Fruit fly (Drosophila melanogaster) whole organism, embryonic: ENCODE measurements around the gene ClpX.

Source experiments
- ATbp ChIP-seq: fragments of 200-800 bp; sonication (Bioruptor generic); optimal IDR thresholded peaks from 2 replicates; lab custom pipeline; 2017; ENCODE audit warnings: missing biosample characterization, mild to moderate bottlenecking, missing genetic modification characterization, missing genetic modification reagents
- Atf-2 ChIP-seq: fragments of 200-800 bp; sonication (Bioruptor generic); optimal IDR thresholded peaks from 2 replicates; lab custom pipeline; 2016; ENCODE audit warnings: missing biosample characterization, missing genetic modification characterization
- CG10274 ChIP-seq: fragments of 200-800 bp; sonication (Bioruptor generic); optimal IDR thresholded peaks from 3 replicates; lab custom pipeline; 2017; ENCODE audit warnings: missing biosample characterization, mild to moderate bottlenecking, missing genetic modification characterization
- CG10654 ChIP-seq: fragments of 200-800 bp; sonication (Bioruptor generic); optimal IDR thresholded peaks from 2 replicates; lab custom pipeline; 2016; ENCODE audit warnings: missing biosample characterization, missing genetic modification characterization
- CG11695 ChIP-seq: fragments of 200-800 bp; sonication (Bioruptor generic); IDR thresholded peaks from 3 replicates; pipeline ENCODE4 v1.3.6; 2022; ENCODE audit warnings: missing biosample characterization, missing genetic modification characterization
- CG12236 ChIP-seq: fragments of 200-800 bp; sonication (Bioruptor generic); optimal IDR thresholded peaks from 2 replicates; lab custom pipeline; 2016; ENCODE audit warnings: missing biosample characterization, missing genetic modification characterization
- CG15011 ChIP-seq: fragments of 200-800 bp; sonication (Bioruptor generic); optimal IDR thresholded peaks from 3 replicates; lab custom pipeline; 2018; ENCODE audit warnings: missing biosample characterization, mild to moderate bottlenecking, missing genetic modification characterization
- CG1602 ChIP-seq: fragments of 200-800 bp; sonication (Bioruptor generic); optimal IDR thresholded peaks from 3 replicates; lab custom pipeline; 2016; ENCODE audit warnings: missing biosample characterization, missing genetic modification characterization
- CG16779 ChIP-seq: fragments of 200-800 bp; sonication (Bioruptor generic); IDR thresholded peaks from 2 replicates; pipeline ENCODE4 v1.3.6; 2022; ENCODE audit warnings: missing biosample characterization, missing genetic modification characterization
- CG17612 ChIP-seq: fragments of 200-800 bp; sonication (Bioruptor generic); IDR thresholded peaks from 2 replicates; pipeline ENCODE4 v1.3.6; 2022; ENCODE audit warnings: missing biosample characterization, missing genetic modification characterization
- CG1792 ChIP-seq: fragments of 200-800 bp; sonication (Bioruptor generic); optimal IDR thresholded peaks from 2 replicates; lab custom pipeline; 2016; ENCODE audit warnings: missing biosample characterization, missing genetic modification characterization
- CG18764 ChIP-seq: fragments of 200-800 bp; sonication (Bioruptor generic); optimal IDR thresholded peaks from 3 replicates; lab custom pipeline; 2016; ENCODE audit warnings: missing biosample characterization, missing genetic modification characterization
- CG2116 ChIP-seq: fragments of 200-800 bp; sonication (Bioruptor generic); optimal IDR thresholded peaks from 3 replicates; lab custom pipeline; 2018; ENCODE audit warnings: missing biosample characterization, mild to moderate bottlenecking, missing genetic modification characterization
- CG2889 ChIP-seq: fragments of 200-800 bp; sonication (Bioruptor generic); IDR thresholded peaks from 3 replicates; pipeline ENCODE4 v1.3.6; 2022; ENCODE audit warnings: missing biosample characterization, missing genetic modification characterization
- CG33557 ChIP-seq: fragments of 200-800 bp; sonication (Bioruptor generic); optimal IDR thresholded peaks from 2 replicates; lab custom pipeline; 2019; ENCODE audit warnings: missing biosample characterization, mild to moderate bottlenecking, missing genetic modification characterization, moderate library complexity
- CG4328 ChIP-seq: fragments of 200-800 bp; sonication (Bioruptor generic); optimal IDR thresholded peaks from 3 replicates; lab custom pipeline; 2017; ENCODE audit warnings: missing biosample characterization, missing genetic modification reagents, missing genetic modification characterization
- CG4617 ChIP-seq: fragments of 200-800 bp; sonication (Bioruptor generic); optimal IDR thresholded peaks from 3 replicates; lab custom pipeline; 2016; ENCODE audit warnings: missing biosample characterization, missing genetic modification characterization, borderline replicate concordance
- CG5953 ChIP-seq: fragments of 200-800 bp; sonication (Bioruptor generic); IDR thresholded peaks from 2 replicates; pipeline ENCODE4 v1.3.6; 2022; ENCODE audit warnings: missing biosample characterization, missing genetic modification characterization
- CG8359 ChIP-seq: fragments of 200-800 bp; sonication (Bioruptor generic); optimal IDR thresholded peaks from 2 replicates; lab custom pipeline; 2017; ENCODE audit warnings: missing biosample characterization, mild to moderate bottlenecking, missing genetic modification characterization, borderline replicate concordance
- CG8924 ChIP-seq: fragments of 200-800 bp; optimal IDR thresholded peaks from 3 replicates; lab custom pipeline; 2019; ENCODE audit warnings: missing biosample characterization, mild to moderate bottlenecking, missing genetic modification characterization, moderate library complexity
- CG9797 ChIP-seq: fragments of 200-800 bp; sonication (Bioruptor generic); optimal IDR thresholded peaks from 3 replicates; lab custom pipeline; 2018; ENCODE audit warnings: missing biosample characterization, mild to moderate bottlenecking, missing genetic modification characterization
- CG9817 ChIP-seq: fragments of 200-800 bp; sonication (Bioruptor generic); optimal IDR thresholded peaks from 2 replicates; lab custom pipeline; 2018; ENCODE audit warnings: missing biosample characterization, mild to moderate bottlenecking, missing genetic modification characterization, moderate library complexity
- CG9876 ChIP-seq: fragments of 200-800 bp; sonication (Bioruptor generic); optimal IDR thresholded peaks from 2 replicates; lab custom pipeline; 2016; ENCODE audit warnings: missing biosample characterization, missing genetic modification characterization
- CHES-1-like ChIP-seq: fragments of 200-800 bp; sonication (Bioruptor generic); optimal IDR thresholded peaks from 2 replicates; lab custom pipeline; 2016; ENCODE audit warnings: missing biosample characterization, missing genetic modification characterization
- Camta ChIP-seq: fragments of 200-800 bp; sonication (Bioruptor generic); optimal IDR thresholded peaks from 2 replicates; lab custom pipeline; 2016; ENCODE audit warnings: missing biosample characterization, missing genetic modification characterization
- CoRest ChIP-seq: fragments of 200-800 bp; sonication (Bioruptor generic); optimal IDR thresholded peaks from 3 replicates; lab custom pipeline; 2018; ENCODE audit warnings: missing biosample characterization, mild to moderate bottlenecking, missing genetic modification characterization, moderate library complexity
- Ets65A ChIP-seq: fragments of 200-800 bp; sonication (Bioruptor generic); peaks from one replicate; lab custom pipeline; 2016; ENCODE audit warnings: missing biosample characterization, missing genetic modification characterization
- Fer3 ChIP-seq: fragments of 200-800 bp; sonication (Bioruptor generic); optimal IDR thresholded peaks from 2 replicates; lab custom pipeline; 2018; ENCODE audit warnings: missing biosample characterization, mild to moderate bottlenecking, missing genetic modification characterization, moderate library complexity
- HLH3B ChIP-seq: fragments of 200-800 bp; sonication (Bioruptor generic); IDR thresholded peaks from 2 replicates; pipeline ENCODE4 v1.3.6; 2022; ENCODE audit warnings: missing biosample characterization, missing genetic modification characterization
- Hr3 ChIP-seq: fragments of 200-800 bp; sonication (Bioruptor generic); optimal IDR thresholded peaks from 3 replicates; lab custom pipeline; 2016; ENCODE audit warnings: missing biosample characterization, missing genetic modification characterization
- Hr78 ChIP-seq, 2 experiments: fragments of 200-800 bp in 1 of 2; fragments of >200 bp in 1 of 2; sonication (Bioruptor generic) in 1 of 2; optimal IDR thresholded peaks; 2 replicates each; lab custom pipeline; 2017 to 2019; ENCODE audit warnings: missing biosample characterization in 2 of 2, missing genetic modification characterization in 2 of 2, mild to moderate bottlenecking in 1 of 2, moderate library complexity in 1 of 2
- Hsf ChIP-seq: fragments of 200-800 bp; sonication (Bioruptor generic); optimal IDR thresholded peaks from 3 replicates; lab custom pipeline; 2016; ENCODE audit warnings: missing biosample characterization, missing genetic modification characterization
- az2 ChIP-seq: fragments of 200-800 bp; sonication (Bioruptor generic); optimal IDR thresholded peaks from 3 replicates; lab custom pipeline; 2016; ENCODE audit warnings: missing biosample characterization, missing genetic modification characterization
- bsh ChIP-seq, 2 experiments: fragments of 200-800 bp; sonication (Bioruptor generic); optimal IDR thresholded peaks; 2 replicates each; lab custom pipeline; 2017 to 2018; ENCODE audit warnings: mild to moderate bottlenecking in 2 of 2, missing biosample characterization in 2 of 2, missing genetic modification characterization in 2 of 2, moderate library complexity in 1 of 2
- cad ChIP-seq: fragments of >200 bp; optimal IDR thresholded peaks from 2 replicates; lab custom pipeline; 2017; ENCODE audit warnings: missing biosample characterization, missing genetic modification characterization
- cato ChIP-seq: fragments of 200-800 bp; sonication (Bioruptor generic); optimal IDR thresholded peaks from 2 replicates; lab custom pipeline; 2016; ENCODE audit warnings: missing biosample characterization, missing genetic modification characterization, borderline replicate concordance
- dpn ChIP-seq, 2 experiments: fragments of 200-800 bp; sonication (Bioruptor generic); optimal IDR thresholded peaks; 3 replicates each; lab custom pipeline; 2016; ENCODE audit warnings: missing biosample characterization in 2 of 2, missing genetic modification characterization in 2 of 2
- fd3F ChIP-seq: fragments of 200-800 bp; sonication (Bioruptor generic); optimal IDR thresholded peaks from 2 replicates; lab custom pipeline; 2018; ENCODE audit warnings: missing biosample characterization, mild to moderate bottlenecking, missing genetic modification characterization, moderate library complexity
- grau ChIP-seq: fragments of 200-800 bp; optimal IDR thresholded peaks from 3 replicates; lab custom pipeline; 2019; ENCODE audit warnings: missing biosample characterization, mild to moderate bottlenecking, missing genetic modification characterization, moderate library complexity
- gt ChIP-seq: fragments of 200-800 bp; sonication (Bioruptor generic); IDR thresholded peaks from 2 replicates; pipeline ENCODE4 v1.3.6; 2022; ENCODE audit warnings: missing biosample characterization, missing genetic modification characterization
- ken ChIP-seq: fragments of 200-800 bp; sonication (Bioruptor generic); IDR thresholded peaks from 3 replicates; pipeline ENCODE4 v1.3.6; 2022; ENCODE audit warnings: missing biosample characterization, missing genetic modification characterization
- kni ChIP-seq: fragments of 200-800 bp; sonication (Bioruptor generic); optimal IDR thresholded peaks from 3 replicates; lab custom pipeline; 2017; ENCODE audit warnings: mild to moderate bottlenecking, missing biosample characterization, missing genetic modification reagents, missing genetic modification characterization
- lilli ChIP-seq: fragments of 200-800 bp; sonication (Bioruptor generic); optimal IDR thresholded peaks from 3 replicates; lab custom pipeline; 2016; ENCODE audit warnings: missing biosample characterization, missing genetic modification characterization
- mirr ChIP-seq: fragments of 200-800 bp; sonication (Bioruptor generic); optimal IDR thresholded peaks from 3 replicates; lab custom pipeline; 2018; ENCODE audit warnings: missing biosample characterization, mild to moderate bottlenecking, missing genetic modification characterization
- nau ChIP-seq: fragments of 200-800 bp; sonication (Bioruptor generic); optimal IDR thresholded peaks from 3 replicates; lab custom pipeline; 2017; ENCODE audit warnings: missing biosample characterization, mild to moderate bottlenecking, missing genetic modification characterization, missing genetic modification reagents
- peb ChIP-seq: fragments of 200-800 bp; sonication (Bioruptor generic); IDR thresholded peaks from 2 replicates; pipeline ENCODE4 v1.3.6; 2022; ENCODE audit warnings: missing biosample characterization, missing genetic modification characterization
- pho ChIP-seq: fragments of 200-800 bp; sonication (Bioruptor generic); optimal IDR thresholded peaks from 2 replicates; lab custom pipeline; 2016; ENCODE audit warnings: missing biosample characterization, missing genetic modification characterization
- stwl ChIP-seq: fragments of 200-800 bp; sonication (Bioruptor generic); optimal IDR thresholded peaks from 3 replicates; lab custom pipeline; 2018; ENCODE audit warnings: missing biosample characterization, mild to moderate bottlenecking, missing genetic modification characterization, moderate library complexity
- usp ChIP-seq: fragments of >200 bp; optimal IDR thresholded peaks from 2 replicates; lab custom pipeline; 2017; ENCODE audit warnings: missing biosample characterization, missing genetic modification characterization
- wor ChIP-seq: fragments of 200-800 bp; sonication (Bioruptor generic); IDR thresholded peaks from 2 replicates; pipeline ENCODE4 v1.3.6; 2022; ENCODE audit warnings: missing biosample characterization, missing genetic modification characterization

Gene ClpX

dm6 chr3R:19875118-19875887 is 28.2 kb downstream of the ClpX start, which contains the start of gene Mrp5 (continued):
- TF ChIP-seq CG4617 (GFP tag; lab: Kevin White, UChicago) (no peak), CG2116 (GFP tag; lab: Kevin White, UChicago) (no peak), ken (GFP tag; lab: Robert Waterston, UW) (peak; percentile 48; the same call in 1 of the 3 replicates), CG18764 (GFP tag; lab: Kevin White, UChicago) (no peak), CG5953 (GFP tag; lab: Robert Waterston, UW) (peak; percentile 62), Atf-2 (GFP tag; lab: Kevin White, UChicago) (no peak), CG8924 (tag; lab: Kevin White, UChicago) (peak; percentile 13), az2 (GFP tag; lab: Kevin White, UChicago) (peak; percentile 40), ATbp (GFP tag; lab: Kevin White, UChicago) (peak; percentile 54), fd3F (peak; percentile 9), Hr78 (GFP tag; optimal IDR thresholded peaks at IDR 0.05; lab: Kevin White, UChicago) (no peak), grau (tag; lab: Kevin White, UChicago) (peak; percentile 40), stwl (no peak), wor (GFP tag; lab: Robert Waterston, UW) (no peak), lilli (peak; percentile 26), Hr3 (GFP tag; lab: Kevin White, UChicago) (peak; percentile 17), CG4328 (peak; percentile 12), bsh (GFP tag; optimal IDR thresholded peaks at IDR 0.05; lab: Kevin White, UChicago) (peak; percentile 21 to 35), CG8359 (GFP tag; lab: Kevin White, UChicago) (peak; percentile 7), peb (GFP tag; lab: Robert Waterston, UW) (0 out of 2 replicates have a peak, but pooled peaks have one; percentile 12), CG12236 (GFP tag; lab: Kevin White, UChicago) (no peak), mirr (GFP tag; lab: Kevin White, UChicago) (peak; percentile 16), usp (GFP tag; lab: Kevin White, UChicago) (no peak), CoRest (tag; lab: Kevin White, UChicago) (peak; percentile 22), CG33557 (no peak), Hsf (GFP tag; lab: Kevin White, UChicago) (peak; percentile 7), Ets65A (GFP tag; lab: Kevin White, UChicago) (peak; percentile 73), Fer3 (peak; percentile 15), CG11695 (GFP tag; lab: Robert Waterston, UW) (peak; percentile 51; the same call in 1 of the 3 replicates), CG10274 (no peak), CG10654 (GFP tag; lab: Kevin White, UChicago) (peak; percentile 14), gt (no peak), cad (GFP tag; lab: Kevin White, UChicago) (no peak), CG16779 (GFP tag; lab: Robert Waterston, UW) (no peak), cato (GFP tag; lab: Kevin White, UChicago) (no peak), CG9817 (peak; percentile 36), CG9876 (GFP tag; lab: Kevin White, UChicago) (no peak), Camta (GFP tag; lab: Kevin White, UChicago) (peak; percentile 5), CG17612 (GFP tag; lab: Robert Waterston, UW) (no peak), CG15011 (GFP tag; lab: Kevin White, UChicago) (no peak), CG1792 (GFP tag; lab: Kevin White, UChicago) (no peak), CG9797 (GFP tag; lab: Kevin White, UChicago) (no peak), dpn (GFP tag; optimal IDR thresholded peaks at IDR 0.05; lab: Kevin White, UChicago) (peak; percentile 26 to 46), CG1602 (GFP tag; lab: Kevin White, UChicago) (peak; percentile 37), nau (GFP tag; lab: Kevin White, UChicago) (no peak), CHES-1-like (no peak), pho (GFP tag; lab: Kevin White, UChicago) (no peak), kni (peak; percentile 63), HLH3B (peak; percentile 64), CG2889 (GFP tag; lab: Robert Waterston, UW) (no peak)
